Worm (Caenorhabditis elegans) whole organism, late embryonic: ENCODE data around the gene F38E11.9.

Source experiments
- ama-1 ChIP-seq: fragments of 150-350 bp; optimal IDR thresholded peaks from 2 replicates; lab custom pipeline; 2014
- ceh-22 ChIP-seq: sonication (generic microtip); optimal IDR thresholded peaks from 2 replicates; lab custom pipeline; 2017; ENCODE audit warnings: missing biosample characterization, missing genetic modification characterization
- ceh-30 ChIP-seq: fragments of 150-350 bp; optimal IDR thresholded peaks from 2 replicates; lab custom pipeline; 2014; ENCODE audit warnings: missing biosample characterization, missing genetic modification characterization
- elt-2 ChIP-seq: sonication (generic microtip); optimal IDR thresholded peaks from 2 replicates; lab custom pipeline; 2016; ENCODE audit warnings: missing genetic modification reagents, missing genetic modification characterization, missing compliant biosample characterization
- ets-4 ChIP-seq: sonication (generic microtip); optimal IDR thresholded peaks from 2 replicates; lab custom pipeline; 2016; ENCODE audit warnings: missing genetic modification characterization, missing compliant biosample characterization
- fax-1 ChIP-seq: sonication (generic microtip); optimal IDR thresholded peaks from 2 replicates; lab custom pipeline; 2016; ENCODE audit warnings: missing genotype, missing genetic modification characterization, missing compliant biosample characterization
- fkh-10 ChIP-seq: fragments of 150-350 bp; optimal IDR thresholded peaks from 2 replicates; lab custom pipeline; 2014; ENCODE audit warnings: missing biosample characterization, missing genetic modification reagents, missing genetic modification characterization
- pha-4 ChIP-seq: fragments of 150-350 bp; optimal IDR thresholded peaks from 2 replicates; lab custom pipeline; 2018; ENCODE audit warnings: missing biosample characterization, missing genetic modification reagents, missing genetic modification characterization
- pqm-1 ChIP-seq: sonication (generic microtip); optimal IDR thresholded peaks from 2 replicates; lab custom pipeline; 2016; ENCODE audit warnings: missing genetic modification characterization, missing compliant biosample characterization
- sox-4 ChIP-seq: sonication (generic microtip); optimal IDR thresholded peaks from 2 replicates; lab custom pipeline; 2017; ENCODE audit warnings: mild to moderate bottlenecking, missing genetic modification characterization, inconsistent platforms, missing compliant biosample characterization
- ttx-3 ChIP-seq: sonication (generic microtip); optimal IDR thresholded peaks from 2 replicates; lab custom pipeline; 2016; ENCODE audit warnings: missing genetic modification reagents, missing genetic modification characterization, missing compliant biosample characterization
- unc-42 ChIP-seq: sonication (generic microtip); optimal IDR thresholded peaks from 2 replicates; lab custom pipeline; 2016; ENCODE audit warnings: missing genotype, missing genetic modification characterization, missing compliant biosample characterization

ce11 chrIV:9397278-9397677 lies 46.6 kb downstream of the F38E11.9 start, which contains the start of gene F56D5.3:
- TF ChIP-seq fkh-10 (GFP tag; lab: Kevin White, UChicago) (no peak), ama-1 (lab: Kevin White, UChicago) (no peak), ets-4 (tag; lab: Kevin White, UChicago) (no peak), elt-2 (tag; lab: Kevin White, UChicago) (no peak), sox-4 (tag; lab: Kevin White, UChicago) (no peak), pha-4 (tag; lab: Kevin White, UChicago) (no peak), ceh-30 (no peak), fax-1 (tag; lab: Kevin White, UChicago) (no peak), ceh-22 (tag; lab: Kevin White, UChicago) (no peak), unc-42 (tag; lab: Kevin White, UChicago) (no peak), ttx-3 (tag; lab: Kevin White, UChicago) (no peak), pqm-1 (tag; lab: Kevin White, UChicago) (no peak)
